Worm (Caenorhabditis elegans) whole organism, young adult: ENCODE results near the gene sek-3.

ENCODE experiments used
- cebp-2 ChIP-seq: fragments of 200-800 bp; sonication (Bioruptor generic); IDR thresholded peaks from 2 replicates; pipeline ENCODE4 v1.3.6; 2022; ENCODE audit warnings: missing genetic modification characterization, missing compliant biosample characterization
- chd-7 ChIP-seq: sonication (generic microtip); optimal IDR thresholded peaks from 2 replicates; lab custom pipeline; 2016; ENCODE audit warnings: mild to moderate bottlenecking, missing genetic modification characterization, moderate library complexity, missing compliant biosample characterization
- dpl-1 ChIP-seq: fragments of 150-350 bp; optimal IDR thresholded peaks from 2 replicates; lab custom pipeline; 2014; ENCODE audit warnings: missing biosample characterization, missing genetic modification reagents, missing genetic modification characterization
- madf-10 ChIP-seq: sonication (generic microtip); optimal IDR thresholded peaks from 2 replicates; lab custom pipeline; 2016; ENCODE audit warnings: mild to moderate bottlenecking, missing genetic modification characterization, missing compliant biosample characterization
- nfya-1 ChIP-seq: sonication (generic microtip); optimal IDR thresholded peaks from 2 replicates; lab custom pipeline; 2017; ENCODE audit warnings: antibody characterized with exemption, missing compliant biosample characterization, missing genetic modification characterization, borderline replicate concordance; ENCODE audit not compliant: insufficient read depth
- nhr-120 ChIP-seq: fragments of 200-800 bp; sonication (Bioruptor generic); IDR thresholded peaks from 2 replicates; pipeline ENCODE4 v1.3.6; 2022; ENCODE audit warnings: missing genetic modification characterization, missing compliant biosample characterization
- nhr-90 ChIP-seq: sonication (generic microtip); optimal IDR thresholded peaks from 2 replicates; lab custom pipeline; 2016; ENCODE audit warnings: missing genotype, mild to moderate bottlenecking, missing genetic modification characterization, missing compliant biosample characterization
- unc-130 ChIP-seq: sonication (generic microtip); optimal IDR thresholded peaks from 2 replicates; lab custom pipeline; 2016; ENCODE audit warnings: missing genetic modification reagents, missing genetic modification characterization, missing compliant biosample characterization
- unc-62 ChIP-seq: fragments of 150-350 bp; optimal IDR thresholded peaks from 2 replicates; lab custom pipeline; 2014; ENCODE audit warnings: missing biosample characterization, missing genetic modification reagents, missing genetic modification characterization
- zfh-2 ChIP-seq: fragments of 200-800 bp; sonication (Bioruptor generic); conservative IDR thresholded peaks from 2 replicates; pipeline ENCODE4 v1.3.6; 2022; ENCODE audit warnings: missing genetic modification reagents, missing genetic modification characterization, missing compliant biosample characterization
- ztf-25 ChIP-seq: fragments of 200-800 bp; sonication (Bioruptor generic); IDR thresholded peaks from 2 replicates; pipeline ENCODE4 v1.3.6; 2022; ENCODE audit warnings: missing genetic modification reagents, missing genetic modification characterization, missing compliant biosample characterization

ce11 chrX:5038812-5039211 is 21.1 kb downstream of the sek-3 start:
- TF ChIP-seq unc-130 (GFP tag; lab: Kevin White, UChicago) (no peak), nhr-120 (GFP tag; lab: Robert Waterston, UW) (no peak), madf-10 (no peak), nfya-1 (tag; lab: Kevin White, UChicago) (no peak), cebp-2 (GFP tag; lab: Robert Waterston, UW) (no peak), dpl-1 (GFP tag; lab: Kevin White, UChicago) (no peak), nhr-90 (no peak), chd-7 (tag; lab: Kevin White, UChicago) (no peak), unc-62 (GFP tag; lab: Kevin White, UChicago) (no peak), ztf-25 (GFP tag; lab: Robert Waterston, UW) (no peak), zfh-2 (GFP tag; lab: Robert Waterston, UW) (no peak)
